Fruit fly (Drosophila melanogaster) Kc167 (cell line): ENCODE measurements around the gene scf.

Experiments
- Myc ChIP-seq: fragments of >200 bp; optimal IDR thresholded peaks from 2 replicates; lab custom pipeline; 2017; ENCODE audit warnings: missing external identifiers
- Sin3A ChIP-seq: fragments of >200 bp; optimal IDR thresholded peaks from 2 replicates; lab custom pipeline; 2018; ENCODE audit warnings: missing external identifiers
- h ChIP-seq: fragments of >200 bp; optimal IDR thresholded peaks from 3 replicates; lab custom pipeline; 2018; ENCODE audit warnings: missing external identifiers
- insv ChIP-seq: fragments of >200 bp; optimal IDR thresholded peaks from 3 replicates; lab custom pipeline; 2018; ENCODE audit warnings: missing external identifiers
- psq ChIP-seq: fragments of >200 bp; optimal IDR thresholded peaks from 2 replicates; lab custom pipeline; 2017; ENCODE audit warnings: missing external identifiers
- ttk ChIP-seq: sonication (Bioruptor generic); optimal IDR thresholded peaks from 2 replicates; lab custom pipeline; 2017; ENCODE audit warnings: missing external identifiers

scf gene

dm6 chr3L:1335428-1335764 lies 36.9 kb downstream of the scf start:
- TF ChIP-seq insv (lab: Kevin White, UChicago) = no peak
- no peak for TF ChIP-seq Sin3A (lab: Kevin White, UChicago)
- TF ChIP-seq h (lab: Kevin White, UChicago) = no peak

- no peak for TF ChIP-seq insv (lab: Kevin White, UChicago)
- TF ChIP-seq psq (lab: Kevin White, UChicago) = no peak
- TF ChIP-seq h (lab: Kevin White, UChicago) = no peak
- TF ChIP-seq Myc (lab: Kevin White, UChicago) = no peak
- no peak for TF ChIP-seq ttk
- TF ChIP-seq Sin3A (lab: Kevin White, UChicago) = no peak
Measured at dm6 chr3L:1335989-1336961, 37.8 kb downstream of the scf start.

dm6 chr3L:1342133-1342580 lies 43.7 kb downstream of the scf start, which contains the start of gene indra:
Gene indra (minus strand): TSS chr3L:1342403.
- no peak for TF ChIP-seq Myc (lab: Kevin White, UChicago)
- no peak for TF ChIP-seq Sin3A (lab: Kevin White, UChicago)
- TF ChIP-seq h (lab: Kevin White, UChicago) = no peak
- TF ChIP-seq ttk = no peak
- TF ChIP-seq psq (lab: Kevin White, UChicago) = no peak
- no peak for TF ChIP-seq insv (lab: Kevin White, UChicago)

dm6 chr3L:1346956-1347587 lies 48.6 kb downstream of the scf start:
- TF ChIP-seq psq (lab: Kevin White, UChicago) (no peak), ttk (no peak), insv (lab: Kevin White, UChicago) (no peak), Sin3A (lab: Kevin White, UChicago) (no peak), Myc (lab: Kevin White, UChicago) (no peak), h (lab: Kevin White, UChicago) (no peak)

- TF ChIP-seq Myc (lab: Kevin White, UChicago) (no peak), h (lab: Kevin White, UChicago) (no peak), ttk (no peak), insv (lab: Kevin White, UChicago) (no peak), psq (lab: Kevin White, UChicago) (no peak), Sin3A (lab: Kevin White, UChicago) (no peak)
Measured at dm6 chr3L:1348248-1348647, 49.8 kb downstream of the scf start.

- TF ChIP-seq Myc (lab: Kevin White, UChicago) (no peak), h (lab: Kevin White, UChicago) (no peak), ttk (no peak), insv (lab: Kevin White, UChicago) (no peak), Sin3A (lab: Kevin White, UChicago) (no peak)
Measured at dm6 chr3L:1348935-1349334, 50.5 kb downstream of the scf start.

dm6 chr3L:1349397-1349796 lies 50.9 kb downstream of the scf start:
- no peak for TF ChIP-seq Sin3A (lab: Kevin White, UChicago)
- TF ChIP-seq h (lab: Kevin White, UChicago) = no peak
- no peak for TF ChIP-seq ttk
- TF ChIP-seq insv (lab: Kevin White, UChicago) = no peak
- TF ChIP-seq Myc (lab: Kevin White, UChicago) = no peak
- no peak for TF ChIP-seq psq (lab: Kevin White, UChicago)
